Worm (Caenorhabditis elegans) whole organism, young adult: ENCODE measurements around the gene fbxa-88.
A peak's percentile ranks its signal among the peaks of the same experiment; 100 is the strongest.

Experiments used
- B0019.2 ChIP-seq: fragments of 200-800 bp; sonication (Bioruptor generic); conservative IDR thresholded peaks from 2 replicates; pipeline ENCODE4 v1.3.6; 2022; ENCODE audit warnings: missing genetic modification reagents, missing genetic modification characterization, missing compliant biosample characterization
- B0035.1 ChIP-seq: sonication (generic microtip); optimal IDR thresholded peaks from 2 replicates; lab custom pipeline; 2016; ENCODE audit warnings: missing genetic modification characterization, mild to moderate bottlenecking, missing compliant biosample characterization, missing genotype, missing genetic modification reagents
- C06A6.2 ChIP-seq: fragments of 200-800 bp; sonication (Bioruptor generic); conservative IDR thresholded peaks from 2 replicates; pipeline ENCODE4 v1.3.6; 2022; ENCODE audit warnings: missing genetic modification characterization, missing compliant biosample characterization
- C17E4.6 ChIP-seq: fragments of 200-800 bp; sonication (Bioruptor generic); IDR thresholded peaks from 2 replicates; pipeline ENCODE4 v1.3.6; 2022; ENCODE audit warnings: missing genetic modification reagents, missing genetic modification characterization, missing compliant biosample characterization
- F39B2.1 ChIP-seq: fragments of 200-800 bp; sonication (Bioruptor generic); IDR thresholded peaks from 2 replicates; pipeline ENCODE4 v1.3.6; 2022; ENCODE audit warnings: missing genetic modification reagents, missing genetic modification characterization, missing compliant biosample characterization
- F57C9.4 ChIP-seq: sonication (generic microtip); optimal IDR thresholded peaks from 2 replicates; lab custom pipeline; 2017; ENCODE audit warnings: mild to moderate bottlenecking, missing genetic modification characterization, missing compliant biosample characterization
- K11D2.4 ChIP-seq: fragments of 200-800 bp; sonication (Bioruptor generic); IDR thresholded peaks from 2 replicates; pipeline ENCODE4 v1.3.6; 2022; ENCODE audit warnings: missing genetic modification reagents, missing genetic modification characterization, missing compliant biosample characterization
- T26A5.8 ChIP-seq: sonication (generic microtip); optimal IDR thresholded peaks from 2 replicates; lab custom pipeline; 2016; ENCODE audit warnings: missing genetic modification characterization, missing compliant biosample characterization
- Y56A3A.18 ChIP-seq: fragments of 200-800 bp; sonication (Bioruptor generic); IDR thresholded peaks from 2 replicates; pipeline ENCODE4 v1.3.6; 2022; ENCODE audit warnings: missing genetic modification reagents, missing genetic modification characterization, missing compliant biosample characterization
- Y67H2A.10 ChIP-seq: fragments of 200-800 bp; sonication (Bioruptor generic); conservative IDR thresholded peaks from 2 replicates; pipeline ENCODE4 v1.3.6; 2022; ENCODE audit warnings: missing genetic modification reagents, missing genetic modification characterization, missing compliant biosample characterization
- akir-1 ChIP-seq: fragments of 200-800 bp; sonication (Bioruptor generic); optimal IDR thresholded peaks from 2 replicates; lab custom pipeline; 2018; ENCODE audit warnings: mild to moderate bottlenecking, missing genetic modification characterization, moderate library complexity, missing compliant biosample characterization
- ama-1 ChIP-seq, 3 experiments: fragments of 150-350 bp in 1 of 3; sonication (generic microtip) in 2 of 3; optimal IDR thresholded peaks; 2 replicates each; lab custom pipeline; 2014 to 2018; ENCODE audit warnings: missing biosample characterization in 2 of 3, missing genetic modification characterization in 2 of 3, missing genetic modification reagents in 2 of 3
- athp-1 ChIP-seq: sonication (generic microtip); optimal IDR thresholded peaks from 2 replicates; lab custom pipeline; 2017; ENCODE audit warnings: mild to moderate bottlenecking, missing genetic modification characterization, missing compliant biosample characterization
- bed-2 ChIP-seq: fragments of 200-800 bp; sonication (Bioruptor generic); IDR thresholded peaks from 2 replicates; pipeline ENCODE4 v1.3.6; 2022; ENCODE audit warnings: missing genetic modification reagents, missing genetic modification characterization, missing compliant biosample characterization
- cebp-2 ChIP-seq: fragments of 200-800 bp; sonication (Bioruptor generic); IDR thresholded peaks from 2 replicates; pipeline ENCODE4 v1.3.6; 2022; ENCODE audit warnings: missing genetic modification characterization, missing compliant biosample characterization
- ceh-100 ChIP-seq: fragments of 200-800 bp; sonication (Bioruptor generic); IDR thresholded peaks from 2 replicates; pipeline ENCODE4 v1.3.6; 2022; ENCODE audit warnings: missing genetic modification reagents, missing genetic modification characterization, missing compliant biosample characterization
- dox-1 ChIP-seq: fragments of 200-800 bp; sonication (Bioruptor generic); IDR thresholded peaks from 2 replicates; pipeline ENCODE4 v1.3.6; 2022; ENCODE audit warnings: missing genetic modification reagents, missing genetic modification characterization, missing compliant biosample characterization
- egl-18 ChIP-seq: fragments of 200-800 bp; sonication (Bioruptor generic); IDR thresholded peaks from 2 replicates; pipeline ENCODE4 v1.3.6; 2022; ENCODE audit warnings: missing genetic modification reagents, missing genetic modification characterization, missing compliant biosample characterization
- egrh-3 ChIP-seq: fragments of 200-800 bp; sonication (Bioruptor generic); IDR thresholded peaks from 2 replicates; pipeline ENCODE4 v1.3.6; 2022; ENCODE audit warnings: missing genetic modification reagents, missing genetic modification characterization, missing compliant biosample characterization
- ets-4 ChIP-seq: fragments of 200-800 bp; sonication (Bioruptor generic); optimal IDR thresholded peaks from 2 replicates; lab custom pipeline; 2018; ENCODE audit warnings: mild to moderate bottlenecking, missing genetic modification characterization, missing compliant biosample characterization
- hsf-1 ChIP-seq: fragments of 200-800 bp; sonication (Bioruptor generic); IDR thresholded peaks from 2 replicates; pipeline ENCODE4 v1.3.6; 2022; ENCODE audit warnings: missing genetic modification reagents, missing genetic modification characterization, missing compliant biosample characterization
- let-526 ChIP-seq: fragments of 200-800 bp; sonication (Bioruptor generic); IDR thresholded peaks from 2 replicates; pipeline ENCODE4 v1.3.6; 2022; ENCODE audit warnings: missing genetic modification reagents, missing genetic modification characterization, missing compliant biosample characterization
- madf-3 ChIP-seq: fragments of 200-800 bp; sonication (Bioruptor generic); IDR thresholded peaks from 2 replicates; pipeline ENCODE4 v1.3.6; 2022; ENCODE audit warnings: missing genetic modification reagents, missing genetic modification characterization, missing compliant biosample characterization
- mel-28 ChIP-seq: sonication (generic microtip); optimal IDR thresholded peaks from 2 replicates; lab custom pipeline; 2016; ENCODE audit warnings: borderline replicate concordance, mild to moderate bottlenecking, missing genetic modification characterization, missing compliant biosample characterization
- mes-4 ChIP-seq: sonication (generic microtip); optimal IDR thresholded peaks from 2 replicates; lab custom pipeline; 2016; ENCODE audit warnings: missing genotype, missing genetic modification characterization, missing compliant biosample characterization
- nfya-2 ChIP-seq: fragments of 200-800 bp; sonication (Bioruptor generic); IDR thresholded peaks from 2 replicates; pipeline ENCODE4 v1.3.6; 2022; ENCODE audit warnings: missing genetic modification reagents, missing genetic modification characterization, missing compliant biosample characterization
- nfyb-1 ChIP-seq: fragments of 200-800 bp; sonication (Bioruptor generic); IDR thresholded peaks from 2 replicates; pipeline ENCODE4 v1.3.6; 2022; ENCODE audit warnings: missing genetic modification reagents, missing genetic modification characterization, missing compliant biosample characterization
- nhr-179 ChIP-seq: sonication (generic microtip); optimal IDR thresholded peaks from 2 replicates; lab custom pipeline; 2016; ENCODE audit warnings: mild to moderate bottlenecking, missing genetic modification characterization, missing compliant biosample characterization
- nhr-80 ChIP-seq: sonication (generic microtip); optimal IDR thresholded peaks from 2 replicates; lab custom pipeline; 2016; ENCODE audit warnings: missing genetic modification characterization, missing compliant biosample characterization
- rec-8 ChIP-seq, 2 experiments: sonication (generic microtip); optimal IDR thresholded peaks; 2 replicates each; lab custom pipeline; 2016; ENCODE audit warnings: mild to moderate bottlenecking in 2 of 2, missing genetic modification characterization in 2 of 2, missing genetic modification reagents in 2 of 2, missing genotype in 2 of 2, missing biosample characterization in 1 of 2, missing compliant biosample characterization in 1 of 2, moderate library complexity in 1 of 2
- tbp1 ChIP-seq: fragments of 200-800 bp; sonication (Bioruptor generic); optimal IDR thresholded peaks from 2 replicates; lab custom pipeline; 2018; ENCODE audit warnings: mild to moderate bottlenecking, missing genetic modification characterization, missing compliant biosample characterization
- tlf-1 ChIP-seq: fragments of 200-800 bp; sonication (Bioruptor generic); optimal IDR thresholded peaks from 2 replicates; lab custom pipeline; 2018; ENCODE audit warnings: mild to moderate bottlenecking, missing genetic modification characterization, missing compliant biosample characterization
- unc-62 ChIP-seq: fragments of 150-350 bp; optimal IDR thresholded peaks from 2 replicates; lab custom pipeline; 2014; ENCODE audit warnings: missing biosample characterization, missing genetic modification reagents, missing genetic modification characterization
- ztf-25 ChIP-seq: fragments of 200-800 bp; sonication (Bioruptor generic); IDR thresholded peaks from 2 replicates; pipeline ENCODE4 v1.3.6; 2022; ENCODE audit warnings: missing genetic modification reagents, missing genetic modification characterization, missing compliant biosample characterization
- ztf-3 ChIP-seq: fragments of 200-800 bp; sonication (Bioruptor generic); optimal IDR thresholded peaks from 2 replicates; lab custom pipeline; 2018; ENCODE audit warnings: mild to moderate bottlenecking, missing genetic modification characterization, missing compliant biosample characterization
- ztf-6 ChIP-seq: fragments of 200-800 bp; sonication (Bioruptor generic); IDR thresholded peaks from 2 replicates; pipeline ENCODE4 v1.3.6; 2022; ENCODE audit warnings: missing genetic modification reagents, missing genetic modification characterization, missing compliant biosample characterization

Gene fbxa-88

ce11 chrV:16143066-16143581 lies at the start of gene fbxa-88:
TSS of gene fbxa-88 (minus strand) at chrV:16143116.
- TF ChIP-seq mes-4 (tag; lab: Kevin White, UChicago) (no peak), nhr-80 (peak; percentile 61)
- TF ChIP-seq, all 124 proteins: peak for 1

ce11 chrV:16192114-16192513 lies 49.2 kb upstream of the fbxa-88 start, which contains the start of gene srh-279:
TSS of gene srh-279 (plus strand) at chrV:16192414.
- TF ChIP-seq tbp1 = no peak
- no peak for TF ChIP-seq egrh-3 (GFP tag; lab: Robert Waterston, UW)
- no peak for TF ChIP-seq bed-2
- TF ChIP-seq C06A6.2 = no peak
- no peak for TF ChIP-seq mel-28 (tag; lab: Kevin White, UChicago)
- no peak for TF ChIP-seq F57C9.4 (tag; lab: Kevin White, UChicago)
- TF ChIP-seq ets-4 (GFP tag; lab: Kevin White, UChicago) = no peak
- TF ChIP-seq C17E4.6 (GFP tag; lab: Robert Waterston, UW) = no peak
- no peak for TF ChIP-seq nfya-2 (GFP tag; lab: Robert Waterston, UW)
- no peak for TF ChIP-seq egl-18 (GFP tag; lab: Robert Waterston, UW)
- no peak for TF ChIP-seq rec-8 (tag; optimal IDR thresholded peaks at IDR 0.05; lab: Kevin White, UChicago)

ce11 chrV:16190485-16190884 lies 47.6 kb upstream of the fbxa-88 start, which contains the start of gene srh-281:
TSS of gene srh-281 (plus strand) at chrV:16190785.
- TF ChIP-seq unc-62 (GFP tag; lab: Kevin White, UChicago) (no peak), nfyb-1 (GFP tag; lab: Robert Waterston, UW) (no peak), B0035.1 (tag; lab: Kevin White, UChicago) (no peak), ceh-100 (no peak), ztf-3 (GFP tag; lab: Kevin White, UChicago) (no peak), K11D2.4 (no peak), nhr-179 (no peak), ztf-6 (GFP tag; lab: Robert Waterston, UW) (no peak), T26A5.8 (tag; lab: Kevin White, UChicago) (no peak), athp-1 (tag; lab: Kevin White, UChicago) (no peak)

ce11 chrV:16183357-16183756 lies 40.4 kb upstream of the fbxa-88 start, which contains the start of gene srz-14:
TSS of gene srz-14 (plus strand) at chrV:16183657.
- no peak for TF ChIP-seq F39B2.1
- TF ChIP-seq tlf-1 = no peak
- TF ChIP-seq akir-1 (GFP tag; lab: Kevin White, UChicago) = no peak
- TF ChIP-seq C06A6.2 = no peak
- TF ChIP-seq hsf-1 (GFP tag; lab: Robert Waterston, UW) = no peak

ce11 chrV:16182918-16183317 lies 40.0 kb upstream of the fbxa-88 start, which contains the start of gene srh-277:
TSS of gene srh-277 (plus strand) at chrV:16183218.
- TF ChIP-seq ztf-25 (GFP tag; lab: Robert Waterston, UW) (no peak), B0019.2 (GFP tag; lab: Robert Waterston, UW) (no peak), Y67H2A.10 (no peak), ama-1 (optimal IDR thresholded peaks at IDR 0.05; lab: Kevin White, UChicago) (no peak), ama-1 (GFP tag; optimal IDR thresholded peaks at IDR 0.05; lab: Kevin White, UChicago) (no peak), dox-1 (GFP tag; lab: Robert Waterston, UW) (no peak), F57C9.4 (tag; lab: Kevin White, UChicago) (no peak), let-526 (GFP tag; lab: Robert Waterston, UW) (no peak), madf-3 (GFP tag; lab: Robert Waterston, UW) (no peak), Y56A3A.18 (GFP tag; lab: Robert Waterston, UW) (no peak), akir-1 (GFP tag; lab: Kevin White, UChicago) (no peak), cebp-2 (GFP tag; lab: Robert Waterston, UW) (no peak)
- TF ChIP-seq, all 124 proteins: peak for 0
